Worm (Caenorhabditis elegans): Measurements from ENCODE around the gene mutd-1.

The mutd-1 gene

DNA sequence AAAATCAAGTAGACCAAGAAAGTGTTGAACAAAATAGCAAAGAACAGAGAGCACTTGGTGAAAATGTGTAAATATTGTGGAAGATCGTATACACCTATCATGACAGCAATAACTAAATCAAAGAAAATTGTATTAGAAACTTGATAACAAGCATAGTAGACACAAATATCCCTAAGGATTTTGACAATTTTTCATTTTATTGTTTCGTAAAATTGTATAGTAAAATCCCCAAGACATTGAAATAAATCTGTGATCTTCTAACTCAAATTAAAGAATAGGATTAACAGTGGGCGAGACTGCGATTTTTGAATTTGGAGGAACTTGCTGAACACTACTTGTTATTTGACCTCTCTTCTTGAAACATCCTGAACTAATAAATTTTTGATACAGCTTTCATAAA lies 37.3 kb upstream of the mutd-1 start, which contains the start of gene str-220:
TSS of gene str-220 (minus strand) at position 101 of the 400 bp plus-strand sequence.
- TF ChIP-seq nhr-28 (tag; optimal IDR thresholded peaks at IDR 0.05) = no peak
- no peak for TF ChIP-seq Y75B8A.6 (GFP tag; IDR thresholded peaks at IDR 0.05)
- no peak for TF ChIP-seq ceh-20 (GFP tag; IDR thresholded peaks at IDR 0.05)
- no peak for TF ChIP-seq spr-3 (GFP tag; optimal IDR thresholded peaks at IDR 0.05)
- no peak for TF ChIP-seq lsy-2 (tag; optimal IDR thresholded peaks at IDR 0.05)
- no peak for TF ChIP-seq egl-27 (tag; optimal IDR thresholded peaks at IDR 0.05)

ce11 chrIV:7167983-7168760 lies 34.3 kb upstream of the mutd-1 start, which contains the start of gene skr-16:
Gene skr-16 (plus strand): TSS chrIV:7168710.
- TF ChIP-seq Y75B8A.6 (GFP tag; IDR thresholded peaks at IDR 0.05) = no peak
- TF ChIP-seq jun-1 (tag; optimal IDR thresholded peaks at IDR 0.05) = no peak
- no peak for TF ChIP-seq skn-1 (tag; optimal IDR thresholded peaks at IDR 0.05)
- no peak for TF ChIP-seq daf-8 (GFP tag; IDR thresholded peaks at IDR 0.05)
- no peak for TF ChIP-seq zfp-3 (GFP tag; conservative IDR thresholded peaks at IDR 0.05)
- TF ChIP-seq lsy-2 (tag; optimal IDR thresholded peaks at IDR 0.05) = no peak
- TF ChIP-seq attf-4 (tag; optimal IDR thresholded peaks at IDR 0.05) = no peak
- TF ChIP-seq egl-43 (GFP tag; IDR thresholded peaks at IDR 0.05) = no peak
- no peak for TF ChIP-seq ZK546.5 (tag; optimal IDR thresholded peaks at IDR 0.05)
- TF ChIP-seq ceh-62 (tag; optimal IDR thresholded peaks at IDR 0.05) = no peak
- no peak for TF ChIP-seq ctbp-1 (GFP tag; IDR thresholded peaks at IDR 0.05)
- TF ChIP-seq D1046.2 (GFP tag; IDR thresholded peaks at IDR 0.05) = no peak
- no peak for TF ChIP-seq Y48G9A.11 (GFP tag; IDR thresholded peaks at IDR 0.05)
- no peak for TF ChIP-seq ceh-20 (GFP tag; IDR thresholded peaks at IDR 0.05)
- no peak for TF ChIP-seq unc-39 (tag; optimal IDR thresholded peaks at IDR 0.05)
- TF ChIP-seq dmd-9 (GFP tag; IDR thresholded peaks at IDR 0.05) = no peak
- no peak for TF ChIP-seq Y5F2A.4 (GFP tag; optimal IDR thresholded peaks at IDR 0.05)
- TF ChIP-seq lin-1 (GFP tag; IDR thresholded peaks at IDR 0.05) = no peak
- no peak for TF ChIP-seq ceh-44 (GFP tag; IDR thresholded peaks at IDR 0.05)
- no peak for TF ChIP-seq duxl-1 (tag; optimal IDR thresholded peaks at IDR 0.05; ENCODE audit: poor library complexity)
- TF ChIP-seq nhr-6 (tag; optimal IDR thresholded peaks at IDR 0.05) = no peak
- TF ChIP-seq nhr-41 (GFP tag; IDR thresholded peaks at IDR 0.05) = no peak
- TF ChIP-seq lir-3 (tag; optimal IDR thresholded peaks at IDR 0.05) = no peak
- TF ChIP-seq madf-5 (GFP tag; IDR thresholded peaks at IDR 0.05) = no peak
- TF ChIP-seq spr-1 (tag; optimal IDR thresholded peaks at IDR 0.05) = no peak
- no peak for TF ChIP-seq spr-3 (GFP tag; optimal IDR thresholded peaks at IDR 0.05)
- no peak for TF ChIP-seq hmg-1.1 (GFP tag; IDR thresholded peaks at IDR 0.05)
- TF ChIP-seq fkh-10 (GFP tag; optimal IDR thresholded peaks at IDR 0.05) = no peak
- no peak for TF ChIP-seq T26A8.4 (GFP tag; IDR thresholded peaks at IDR 0.05)
- no peak for TF ChIP-seq R02D3.7 (tag; optimal IDR thresholded peaks at IDR 0.05)
- TF ChIP-seq zip-2 (tag; optimal IDR thresholded peaks at IDR 0.05) = no peak
- TF ChIP-seq daf-16 (GFP tag; optimal IDR thresholded peaks at IDR 0.05) = no peak
- TF ChIP-seq daf-16 (tag; optimal IDR thresholded peaks at IDR 0.05) = peak; percentile 33
- no peak for TF ChIP-seq F26F4.8 (GFP tag; conservative IDR thresholded peaks at IDR 0.05)
- no peak for TF ChIP-seq snpc-4 (tag; optimal IDR thresholded peaks at IDR 0.05)
- no peak for TF ChIP-seq hif-1 (tag; optimal IDR thresholded peaks at IDR 0.05)
- TF ChIP-seq nhr-25 (tag; optimal IDR thresholded peaks at IDR 0.05; ENCODE audit: borderline replicate concordance, insufficient read depth) = no peak
- TF ChIP-seq T20F7.1 (GFP tag; optimal IDR thresholded peaks at IDR 0.05) = peak; percentile 21
- no peak for TF ChIP-seq nhr-76 (tag; optimal IDR thresholded peaks at IDR 0.05)
- TF ChIP-seq F37D6.2 (tag; optimal IDR thresholded peaks at IDR 0.05) = no peak
- no peak for TF ChIP-seq unc-130 (GFP tag; optimal IDR thresholded peaks at IDR 0.05)
- no peak for TF ChIP-seq F44E2.7 (GFP tag; IDR thresholded peaks at IDR 0.05)
- TF ChIP-seq zag-1 (tag; optimal IDR thresholded peaks at IDR 0.05) = no peak
- TF ChIP-seq hlh-30 (tag; optimal IDR thresholded peaks at IDR 0.05; ENCODE audit: insufficient read depth) = peak; percentile 84
- no peak for TF ChIP-seq mep-1 (tag; optimal IDR thresholded peaks at IDR 0.05)
- TF ChIP-seq lim-7 (GFP tag; IDR thresholded peaks at IDR 0.05) = no peak
